Fruit fly (Drosophila melanogaster): ENCODE results near the gene C3G.

The C3G gene

DNA sequence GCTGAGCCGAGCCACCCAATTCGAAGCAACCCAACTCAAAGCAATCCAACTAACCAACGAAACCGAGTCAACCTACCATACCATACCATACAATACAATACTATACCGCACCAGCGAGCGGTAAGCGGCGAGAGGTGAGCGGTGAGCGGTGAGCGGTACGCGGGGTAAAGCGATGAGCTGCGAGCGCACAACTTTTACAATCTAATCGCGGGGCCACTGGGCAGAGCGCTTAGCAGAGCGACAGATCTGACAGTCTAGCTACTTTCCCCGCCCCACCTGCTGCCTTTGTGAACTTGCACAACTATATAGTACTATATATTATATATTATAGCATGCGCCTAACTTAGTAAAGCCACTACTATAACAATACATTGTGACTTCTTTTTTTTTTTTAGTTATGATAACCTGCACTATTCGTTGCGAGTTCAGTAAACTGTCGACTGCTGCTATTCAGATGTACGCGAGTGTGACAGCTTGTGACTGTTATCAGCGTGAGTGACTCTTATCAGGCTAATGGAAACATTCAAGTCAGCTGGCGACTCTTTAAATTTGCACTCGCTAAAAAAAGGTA lies 2.6 kb downstream of the C3G start (continued):
- peak; percentile 17 for TF ChIP-seq Chrac-16 (GFP tag; optimal IDR thresholded peaks at IDR 0.05)
- TF ChIP-seq CG3281 (GFP tag; optimal IDR thresholded peaks at IDR 0.05) = peak; percentile 37
- no peak for TF ChIP-seq CG1832 (GFP tag; optimal IDR thresholded peaks at IDR 0.05)
- peak; percentile 74 for TF ChIP-seq Med (GFP tag)
- TF ChIP-seq MBD-R2 (GFP tag; IDR thresholded peaks at IDR 0.05) = peak; percentile 18; the same call in 1 of the 2 replicates
- peak in 1 of 2 experiments; percentile 42 for TF ChIP-seq bsh (GFP tag; optimal IDR thresholded peaks at IDR 0.05)
- peak; percentile 51; the same call in 2 of the 3 replicates for TF ChIP-seq B-H1 (GFP tag; IDR thresholded peaks at IDR 0.05)
- peak; percentile 46 for TF ChIP-seq CG18619 (GFP tag; optimal IDR thresholded peaks at IDR 0.05)
- no peak for TF ChIP-seq Gug (GFP tag; IDR thresholded peaks at IDR 0.05)
- TF ChIP-seq pan (optimal IDR thresholded peaks at IDR 0.05) = no peak
- peak in 1 of 2 experiments; percentile 30 for TF ChIP-seq pan (GFP tag; optimal IDR thresholded peaks at IDR 0.05 in 1 of 2, IDR thresholded peaks at IDR 0.05 in 1 of 2)
- TF ChIP-seq pho (GFP tag; optimal IDR thresholded peaks at IDR 0.05) = peak; percentile 8
- no peak for TF ChIP-seq fru (optimal IDR thresholded peaks at IDR 0.05)
- peak; percentile 4 for TF ChIP-seq CG14710 (tag; optimal IDR thresholded peaks at IDR 0.05)
- TF ChIP-seq ssp (GFP tag; IDR thresholded peaks at IDR 0.05) = no peak
- peak; percentile 51 for TF ChIP-seq Sox102F (GFP tag; optimal IDR thresholded peaks at IDR 0.05)
- TF ChIP-seq CG13287 (GFP tag; IDR thresholded peaks at IDR 0.05; ENCODE audit: partially characterized antibody) = peak; percentile 34; the same call in 1 of the 2 replicates
- TF ChIP-seq psq (GFP tag; optimal IDR thresholded peaks at IDR 0.05) = no peak
- no peak for TF ChIP-seq CG6813 (GFP tag; optimal IDR thresholded peaks at IDR 0.05)
- TF ChIP-seq prd (optimal IDR thresholded peaks at IDR 0.05) = no peak
- TF ChIP-seq prd (GFP tag; IDR thresholded peaks at IDR 0.05) = peak; percentile 52; the same call in 2 of the 3 replicates
- no peak for TF ChIP-seq CG18476 (GFP tag; optimal IDR thresholded peaks at IDR 0.05)
- no peak for TF ChIP-seq CG11247 (GFP tag; IDR thresholded peaks at IDR 0.05)
- no peak for TF ChIP-seq Dfd (GFP tag; optimal IDR thresholded peaks at IDR 0.05)
- TF ChIP-seq eve (GFP tag; optimal IDR thresholded peaks at IDR 0.05) = peak in 1 of 2 experiments; percentile 15
- no peak for TF ChIP-seq CG3407 (GFP tag; optimal IDR thresholded peaks at IDR 0.05)
- TF ChIP-seq Mrtf (GFP tag; IDR thresholded peaks at IDR 0.05) = 0 out of 3 replicates have a peak, but pooled peaks have one; percentile 26
- no peak for TF ChIP-seq gce (GFP tag; IDR thresholded peaks at IDR 0.05)
- TF ChIP-seq CG8478 (optimal IDR thresholded peaks at IDR 0.05) = no peak
- TF ChIP-seq Drgx (GFP tag; IDR thresholded peaks at IDR 0.05) = peak; percentile 47; the same call in 1 of the 2 replicates
- peak; percentile 43 for TF ChIP-seq lbe (GFP tag; optimal IDR thresholded peaks at IDR 0.05)
- TF ChIP-seq amos (GFP tag; IDR thresholded peaks at IDR 0.05; ENCODE audit: partially characterized antibody) = peak; percentile 33; the same call in 1 of the 2 replicates
- TF ChIP-seq CG2678 (tag; optimal IDR thresholded peaks at IDR 0.05) = peak; percentile 54
- TF ChIP-seq CG1647 (GFP tag; optimal IDR thresholded peaks at IDR 0.05) = no peak
- peak; percentile 32 for TF ChIP-seq sisA (GFP tag; IDR thresholded peaks at IDR 0.05)
- TF ChIP-seq odd (GFP tag; optimal IDR thresholded peaks at IDR 0.05) = peak; percentile 43
- TF ChIP-seq emc (GFP tag; optimal IDR thresholded peaks at IDR 0.05) = no peak
- no peak for TF ChIP-seq Spps (tag; optimal IDR thresholded peaks at IDR 0.05)
- TF ChIP-seq oc (tag; optimal IDR thresholded peaks at IDR 0.05) = peak; percentile 54
- no peak for TF ChIP-seq disco-r (GFP tag; optimal IDR thresholded peaks at IDR 0.05)
- peak; percentile 12 for TF ChIP-seq CG8924 (tag; optimal IDR thresholded peaks at IDR 0.05)
- no peak for TF ChIP-seq chif (GFP tag; optimal IDR thresholded peaks at IDR 0.05)
- TF ChIP-seq usp (GFP tag; optimal IDR thresholded peaks at IDR 0.05) = no peak
- TF ChIP-seq ac (GFP tag; optimal IDR thresholded peaks at IDR 0.05) = no peak
- no peak for TF ChIP-seq danr (GFP tag; IDR thresholded peaks at IDR 0.05)
- no peak for TF ChIP-seq CG4404 (GFP tag; IDR thresholded peaks at IDR 0.05)
- TF ChIP-seq unc-4 (GFP tag; IDR thresholded peaks at IDR 0.05; ENCODE audit: partially characterized antibody) = 0 out of 2 replicates have a peak, but pooled peaks have one; percentile 15
- TF ChIP-seq ro (GFP tag; IDR thresholded peaks at IDR 0.05) = no peak
- TF ChIP-seq Fer1 (GFP tag; optimal IDR thresholded peaks at IDR 0.05) = peak; percentile 67
- TF ChIP-seq Sry-β (GFP tag; optimal IDR thresholded peaks at IDR 0.05) = peak; percentile 88
- TF ChIP-seq CG12236 (GFP tag; optimal IDR thresholded peaks at IDR 0.05) = no peak

Data from whole organism, embryonic.